Fruit fly (Drosophila melanogaster) S2 (cell line): ENCODE measurements around the gene Mtpalpha.

ENCODE experiments used
- CG8478 ChIP-seq: fragments of >200 bp; optimal IDR thresholded peaks from 2 replicates; lab custom pipeline; 2018
- CTCF ChIP-seq, 2 experiments: fragments of >200 bp; optimal IDR thresholded peaks; 2 replicates each; lab custom pipeline; 2018

DNA sequence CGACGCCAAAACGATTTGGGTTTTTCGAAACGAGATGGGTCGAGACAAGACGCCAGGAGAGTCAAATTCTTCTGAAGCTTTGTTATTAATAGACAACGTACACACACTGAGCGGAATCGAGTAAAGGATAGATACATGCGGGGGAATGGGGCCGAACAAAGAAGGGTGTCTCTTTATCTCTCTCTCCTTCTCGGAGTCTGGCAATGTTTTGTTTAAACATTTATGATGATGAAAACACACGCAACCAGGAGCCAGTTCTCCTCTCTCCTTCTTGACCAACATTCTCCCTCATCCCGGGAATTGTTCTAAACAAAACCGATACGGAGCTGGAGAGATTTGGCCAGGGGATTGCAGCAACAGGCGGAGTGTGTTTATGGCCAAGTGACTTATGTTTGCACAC is 18.7 kb downstream of the Mtpalpha start:
- no peak for TF ChIP-seq CTCF (optimal IDR thresholded peaks at IDR 0.05; lab: Kevin White, UChicago)
- TF ChIP-seq CG8478 (lab: Kevin White, UChicago): no peak
